Worm (Caenorhabditis elegans) whole organism, L4 larva: ENCODE results near the gene gcst-1.

Experiments used
- D1046.2 ChIP-seq: fragments of 200-800 bp; sonication (Bioruptor generic); IDR thresholded peaks from 2 replicates; pipeline ENCODE4 v1.3.6; 2022; ENCODE audit warnings: missing genetic modification characterization, missing compliant biosample characterization
- F10B5.3 ChIP-seq: sonication (generic microtip); optimal IDR thresholded peaks from 2 replicates; lab custom pipeline; 2016; ENCODE audit warnings: mild to moderate bottlenecking, missing genetic modification characterization, missing compliant biosample characterization
- F44E2.7 ChIP-seq: fragments of 200-800 bp; sonication (Bioruptor generic); IDR thresholded peaks from 2 replicates; pipeline ENCODE4 v2.1.2; 2022; ENCODE audit warnings: missing genetic modification characterization, missing compliant biosample characterization
- T26A8.4 ChIP-seq: fragments of 200-800 bp; sonication (Bioruptor generic); IDR thresholded peaks from 2 replicates; pipeline ENCODE4 v1.3.6; 2022; ENCODE audit warnings: missing genetic modification characterization, missing compliant biosample characterization
- aha-1 ChIP-seq: fragments of 150-350 bp; peaks from one replicate; lab custom pipeline; 2014; ENCODE audit warnings: missing biosample characterization, missing genetic modification characterization
- ama-1 ChIP-seq: fragments of 150-350 bp; optimal IDR thresholded peaks from 2 replicates; lab custom pipeline; 2014; ENCODE audit warnings: inconsistent platforms, mixed read lengths
- arid-1 ChIP-seq: fragments of 200-800 bp; sonication (Bioruptor generic); conservative IDR thresholded peaks from 2 replicates; pipeline ENCODE4 v1.3.6; 2022; ENCODE audit warnings: missing genetic modification reagents, missing genetic modification characterization, missing compliant biosample characterization
- ceh-20 ChIP-seq: fragments of 200-800 bp; sonication (Bioruptor generic); IDR thresholded peaks from 2 replicates; pipeline ENCODE4 v1.3.6; 2022; ENCODE audit warnings: missing genetic modification reagents, missing genetic modification characterization, missing compliant biosample characterization
- ceh-32 ChIP-seq: sonication (generic microtip); optimal IDR thresholded peaks from 2 replicates; lab custom pipeline; 2016; ENCODE audit warnings: mild to moderate bottlenecking, missing genetic modification characterization, missing compliant biosample characterization; ENCODE audit not compliant: poor library complexity
- ceh-44 ChIP-seq: fragments of 200-800 bp; sonication (Bioruptor generic); IDR thresholded peaks from 2 replicates; pipeline ENCODE4 v1.3.6; 2022; ENCODE audit warnings: missing genetic modification reagents, missing genetic modification characterization, missing compliant biosample characterization
- ces-1 ChIP-seq: fragments of 150-350 bp; sonication (generic microtip); optimal IDR thresholded peaks from 4 replicates; lab custom pipeline; 2014; ENCODE audit warnings: missing biosample characterization, missing genetic modification reagents, missing genetic modification characterization
- cey-2 ChIP-seq: sonication (generic microtip); optimal IDR thresholded peaks from 3 replicates; lab custom pipeline; 2017; ENCODE audit warnings: missing genetic modification characterization, mild to moderate bottlenecking, missing compliant biosample characterization, antibody characterized with exemption, borderline replicate concordance; ENCODE audit not compliant: insufficient read depth
- daf-19 ChIP-seq: fragments of 200-800 bp; sonication (Bioruptor generic); conservative IDR thresholded peaks from 2 replicates; pipeline ENCODE4 v1.3.6; 2022; ENCODE audit warnings: missing genetic modification characterization, missing compliant biosample characterization
- daf-8 ChIP-seq: fragments of 200-800 bp; sonication (Bioruptor generic); IDR thresholded peaks from 2 replicates; pipeline ENCODE4 v1.3.6; 2022; ENCODE audit warnings: missing genetic modification characterization, missing compliant biosample characterization
- dmd-6 ChIP-seq: fragments of 200-800 bp; sonication (Bioruptor generic); IDR thresholded peaks from 2 replicates; pipeline ENCODE4 v1.3.6; 2022; ENCODE audit warnings: missing genetic modification reagents, missing genetic modification characterization, missing compliant biosample characterization
- dmd-8 ChIP-seq: fragments of 200-800 bp; sonication (Bioruptor generic); IDR thresholded peaks from 2 replicates; pipeline ENCODE4 v1.3.6; 2022; ENCODE audit warnings: missing genetic modification characterization, missing compliant biosample characterization
- dmd-9 ChIP-seq: fragments of 200-800 bp; sonication (Bioruptor generic); IDR thresholded peaks from 2 replicates; pipeline ENCODE4 v1.3.6; 2022; ENCODE audit warnings: missing genetic modification reagents, missing genetic modification characterization, missing compliant biosample characterization
- duxl-1 ChIP-seq: sonication (generic microtip); optimal IDR thresholded peaks from 2 replicates; lab custom pipeline; 2016; ENCODE audit warnings: mild to moderate bottlenecking, missing genetic modification characterization, moderate library complexity, missing compliant biosample characterization; ENCODE audit not compliant: poor library complexity
- egl-27 ChIP-seq: sonication (generic microtip); optimal IDR thresholded peaks from 3 replicates; lab custom pipeline; 2017; ENCODE audit warnings: missing biosample characterization, missing genetic modification reagents, missing genetic modification characterization
- egl-43 ChIP-seq: fragments of 200-800 bp; sonication (Bioruptor generic); IDR thresholded peaks from 2 replicates; pipeline ENCODE4 v1.3.6; 2022; ENCODE audit warnings: missing genetic modification reagents, missing genetic modification characterization, missing compliant biosample characterization
- fos-1 ChIP-seq: fragments of 150-350 bp; optimal IDR thresholded peaks from 2 replicates; lab custom pipeline; 2014; ENCODE audit warnings: missing biosample characterization, missing genetic modification characterization
- gei-8 ChIP-seq: fragments of 200-800 bp; sonication (Bioruptor generic); optimal IDR thresholded peaks from 2 replicates; lab custom pipeline; 2018; ENCODE audit warnings: mild to moderate bottlenecking, missing genetic modification characterization, missing compliant biosample characterization
- hmg-1.1 ChIP-seq: fragments of 200-800 bp; sonication (Bioruptor generic); IDR thresholded peaks from 2 replicates; pipeline ENCODE4 v1.3.6; 2022; ENCODE audit warnings: missing genetic modification reagents, missing genetic modification characterization, missing compliant biosample characterization
- lin-1 ChIP-seq: fragments of 200-800 bp; sonication (Bioruptor generic); IDR thresholded peaks from 2 replicates; pipeline ENCODE4 v1.3.6; 2022; ENCODE audit warnings: missing genetic modification reagents, missing genetic modification characterization, missing compliant biosample characterization
- lin-13 ChIP-seq: fragments of 150-350 bp; optimal IDR thresholded peaks from 2 replicates; lab custom pipeline; 2014; ENCODE audit warnings: missing biosample characterization, missing genetic modification reagents, missing genetic modification characterization
- lin-29 ChIP-seq: fragments of 200-800 bp; sonication (Bioruptor generic); IDR thresholded peaks from 2 replicates; pipeline ENCODE4 v1.3.6; 2022; ENCODE audit warnings: missing genetic modification reagents, missing genetic modification characterization, missing compliant biosample characterization
- lin-38 ChIP-seq: fragments of 200-800 bp; sonication (Bioruptor generic); IDR thresholded peaks from 2 replicates; pipeline ENCODE4 v1.3.6; 2022; ENCODE audit warnings: missing genetic modification reagents, missing genetic modification characterization, missing compliant biosample characterization
- lir-3 ChIP-seq: sonication (generic microtip); optimal IDR thresholded peaks from 2 replicates; lab custom pipeline; 2016; ENCODE audit warnings: mild to moderate bottlenecking, missing genetic modification characterization, missing compliant biosample characterization
- madf-5 ChIP-seq, 2 experiments: fragments of 200-800 bp; sonication (Bioruptor generic); IDR thresholded peaks; 2 replicates each; pipeline ENCODE4 v1.3.6; 2022; ENCODE audit warnings: missing compliant biosample characterization in 2 of 2, missing genetic modification characterization in 2 of 2
- madf-9 ChIP-seq: fragments of 200-800 bp; sonication (Bioruptor generic); conservative IDR thresholded peaks from 2 replicates; pipeline ENCODE4 v1.3.6; 2022; ENCODE audit warnings: missing genetic modification reagents, missing genetic modification characterization, missing compliant biosample characterization
- mep-1 ChIP-seq: fragments of 150-350 bp; sonication (generic microtip); optimal IDR thresholded peaks from 3 replicates; lab custom pipeline; 2014; ENCODE audit warnings: missing biosample characterization, missing genetic modification characterization
- mes-2 ChIP-seq: sonication (generic microtip); optimal IDR thresholded peaks from 2 replicates; lab custom pipeline; 2016; ENCODE audit warnings: missing genotype, mild to moderate bottlenecking, missing genetic modification characterization, missing compliant biosample characterization; ENCODE audit not compliant: poor library complexity, severe bottlenecking
- mxl-3 ChIP-seq: fragments of 200-800 bp; sonication (Bioruptor generic); optimal IDR thresholded peaks from 2 replicates; lab custom pipeline; 2018; ENCODE audit warnings: mild to moderate bottlenecking, missing genetic modification characterization, missing compliant biosample characterization
- nhr-111 ChIP-seq: fragments of 200-800 bp; sonication (Bioruptor generic); optimal IDR thresholded peaks from 2 replicates; lab custom pipeline; 2018; ENCODE audit warnings: mild to moderate bottlenecking, missing genetic modification characterization, missing compliant biosample characterization
- nhr-237 ChIP-seq: sonication (generic microtip); optimal IDR thresholded peaks from 2 replicates; lab custom pipeline; 2017; ENCODE audit warnings: missing biosample characterization, missing genetic modification characterization
- nhr-25 ChIP-seq: sonication (generic microtip); optimal IDR thresholded peaks from 2 replicates; lab custom pipeline; 2017; ENCODE audit warnings: missing genetic modification characterization, mild to moderate bottlenecking, missing compliant biosample characterization, antibody characterized with exemption, moderate library complexity, borderline replicate concordance; ENCODE audit not compliant: insufficient read depth
- nhr-28 ChIP-seq: fragments of 150-350 bp; optimal IDR thresholded peaks from 2 replicates; lab custom pipeline; 2014; ENCODE audit warnings: missing biosample characterization, missing genetic modification characterization
- nhr-42 ChIP-seq: fragments of 200-800 bp; sonication (Bioruptor generic); IDR thresholded peaks from 2 replicates; pipeline ENCODE4 v1.3.6; 2022; ENCODE audit warnings: missing genetic modification characterization, missing compliant biosample characterization
- nhr-6 ChIP-seq: fragments of 150-350 bp; optimal IDR thresholded peaks from 2 replicates; lab custom pipeline; 2014; ENCODE audit warnings: missing biosample characterization, missing genetic modification characterization
- nhr-76 ChIP-seq: fragments of 150-350 bp; optimal IDR thresholded peaks from 2 replicates; lab custom pipeline; 2014; ENCODE audit warnings: missing biosample characterization, missing genetic modification characterization
- php-3 ChIP-seq: fragments of 200-800 bp; sonication (Bioruptor generic); IDR thresholded peaks from 2 replicates; pipeline ENCODE4 v1.3.6; 2022; ENCODE audit warnings: missing genetic modification reagents, missing genetic modification characterization, missing compliant biosample characterization
- rbr-2 ChIP-seq: sonication (generic microtip); optimal IDR thresholded peaks from 2 replicates; lab custom pipeline; 2016; ENCODE audit warnings: missing genotype, missing genetic modification characterization, missing compliant biosample characterization
- saeg-2 ChIP-seq: fragments of 200-800 bp; sonication (Bioruptor generic); IDR thresholded peaks from 2 replicates; pipeline ENCODE4 v1.3.6; 2022; ENCODE audit warnings: missing genetic modification reagents, missing genetic modification characterization, missing compliant biosample characterization
- set-16 ChIP-seq: fragments of 200-800 bp; sonication (Bioruptor generic); IDR thresholded peaks from 2 replicates; pipeline ENCODE4 v1.3.6; 2022; ENCODE audit warnings: missing genetic modification reagents, missing genetic modification characterization, missing compliant biosample characterization
- skn-1 ChIP-seq: fragments of 150-350 bp; optimal IDR thresholded peaks from 2 replicates; lab custom pipeline; 2014; ENCODE audit warnings: missing biosample characterization, missing genetic modification characterization
- snpc-4 ChIP-seq: fragments of 150-350 bp; optimal IDR thresholded peaks from 2 replicates; lab custom pipeline; 2014; ENCODE audit warnings: missing biosample characterization, missing genetic modification characterization
- spr-3 ChIP-seq: fragments of 200-800 bp; sonication (Bioruptor generic); optimal IDR thresholded peaks from 2 replicates; lab custom pipeline; 2018; ENCODE audit warnings: mild to moderate bottlenecking, missing genetic modification characterization, missing compliant biosample characterization
- tag-97 ChIP-seq: fragments of 200-800 bp; sonication (Bioruptor generic); IDR thresholded peaks from 2 replicates; pipeline ENCODE4 v1.3.6; 2022; ENCODE audit warnings: missing genetic modification characterization, missing compliant biosample characterization
- unc-62 ChIP-seq, 3 experiments: fragments of 150-350 bp in 1 of 3; sonication (generic microtip); optimal IDR thresholded peaks in 2 of 3; peaks in 1 of 3; 1 replicate in 1 of 3; 2 replicates in 2 of 3; lab custom pipeline; 2014 to 2017; ENCODE audit warnings: missing biosample characterization in 3 of 3, missing genetic modification characterization in 3 of 3, missing genetic modification reagents in 3 of 3, missing genotype in 1 of 3
- vab-7 ChIP-seq: fragments of 200-800 bp; sonication (Bioruptor generic); IDR thresholded peaks from 2 replicates; pipeline ENCODE4 v1.3.6; 2022; ENCODE audit warnings: missing genetic modification reagents, missing genetic modification characterization, missing compliant biosample characterization
- zag-1 ChIP-seq: fragments of 150-350 bp; optimal IDR thresholded peaks from 2 replicates; lab custom pipeline; 2014; ENCODE audit warnings: missing biosample characterization, missing genetic modification characterization
- zip-2 ChIP-seq: fragments of 150-350 bp; optimal IDR thresholded peaks from 2 replicates; lab custom pipeline; 2014; ENCODE audit warnings: missing biosample characterization, missing genetic modification characterization

gcst-1 gene

DNA sequence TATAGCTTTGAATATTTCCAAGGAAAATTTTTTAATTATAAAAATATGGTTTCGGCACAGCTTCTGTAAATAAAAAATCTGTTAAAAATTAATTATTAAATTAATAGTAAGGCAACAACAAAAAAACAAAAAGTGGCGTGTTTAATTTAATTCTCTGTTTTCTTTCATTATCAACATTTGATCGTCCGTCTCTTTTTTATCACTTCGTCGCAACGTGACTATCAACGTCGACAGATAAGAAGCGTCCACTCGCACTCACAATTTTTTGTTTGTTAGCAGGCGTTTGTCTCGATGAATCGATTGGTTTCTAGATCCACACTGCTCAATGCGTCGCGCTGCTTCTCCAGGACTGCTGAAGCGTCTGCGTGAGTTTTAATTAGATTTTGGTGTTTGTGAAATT lies at the start of gene gcst-1:
Gene gcst-1 (plus strand): TSS at position 277 of the 400 bp plus-strand sequence.
- no peak for TF ChIP-seq nhr-76 (tag; lab: Kevin White, UChicago)
- TF ChIP-seq arid-1 (GFP tag; lab: Robert Waterston, UW), result no peak
- no peak for TF ChIP-seq set-16
- TF ChIP-seq nhr-237 (tag; lab: Kevin White, UChicago), result no peak
- TF ChIP-seq ceh-32 (tag; lab: Kevin White, UChicago), result no peak
- no peak for TF ChIP-seq ceh-44 (GFP tag; lab: Robert Waterston, UW)
- TF ChIP-seq zip-2 (tag; lab: Kevin White, UChicago), result no peak
- no peak for TF ChIP-seq snpc-4
- TF ChIP-seq madf-5 (GFP tag; IDR thresholded peaks at IDR 0.05; lab: Robert Waterston, UW), result no peak
- no peak for TF ChIP-seq aha-1
- no peak for TF ChIP-seq lin-29
- TF ChIP-seq D1046.2 (GFP tag; lab: Robert Waterston, UW), result no peak
- no peak for TF ChIP-seq ces-1 (GFP tag; lab: Kevin White, UChicago)
- peak; percentile 62; the same call in 1 of the 2 replicates for TF ChIP-seq php-3 (GFP tag; lab: Robert Waterston, UW)
- no peak for TF ChIP-seq spr-3
- no peak for TF ChIP-seq nhr-6 (tag; lab: Kevin White, UChicago)
- no peak for TF ChIP-seq duxl-1
- no peak for TF ChIP-seq mep-1 (tag; lab: Kevin White, UChicago)
- no peak for TF ChIP-seq vab-7 (GFP tag; lab: Robert Waterston, UW)
- no peak for TF ChIP-seq lin-38 (GFP tag; lab: Robert Waterston, UW)
- TF ChIP-seq tag-97 (GFP tag; lab: Robert Waterston, UW), result no peak
- no peak for TF ChIP-seq egl-27 (tag; lab: Kevin White, UChicago)
- no peak for TF ChIP-seq mes-2 (tag; lab: Kevin White, UChicago)
- no peak for TF ChIP-seq rbr-2 (tag; lab: Kevin White, UChicago)
- no peak for TF ChIP-seq lir-3
- TF ChIP-seq dmd-8, result no peak
- no peak for TF ChIP-seq saeg-2 (GFP tag; lab: Robert Waterston, UW)
- no peak for TF ChIP-seq fos-1 (tag; lab: Kevin White, UChicago)
- peak; percentile 72 for TF ChIP-seq mxl-3 (GFP tag; lab: Kevin White, UChicago)
- no peak for TF ChIP-seq egl-43 (GFP tag; lab: Robert Waterston, UW)
- no peak for TF ChIP-seq daf-19 (GFP tag; lab: Robert Waterston, UW)
- TF ChIP-seq nhr-28 (tag; lab: Kevin White, UChicago), result peak; percentile 80
- TF ChIP-seq ceh-20 (GFP tag; lab: Robert Waterston, UW), result no peak
- TF ChIP-seq cey-2, result no peak
- no peak for TF ChIP-seq gei-8
- no peak for TF ChIP-seq madf-9 (GFP tag; lab: Robert Waterston, UW)
- no peak for TF ChIP-seq nhr-111 (GFP tag; lab: Kevin White, UChicago)
- no peak for TF ChIP-seq zag-1 (tag; lab: Kevin White, UChicago)
- peak; percentile 83 for TF ChIP-seq dmd-6 (GFP tag; lab: Robert Waterston, UW)
- no peak for TF ChIP-seq unc-62 (GFP tag; optimal IDR thresholded peaks at IDR 0.05 in 1 of 2; lab: Kevin White, UChicago)
- no peak for TF ChIP-seq unc-62 (tag; optimal IDR thresholded peaks at IDR 0.05; lab: Kevin White, UChicago)
- TF ChIP-seq dmd-9, result no peak
- TF ChIP-seq hmg-1.1 (GFP tag; lab: Robert Waterston, UW), result no peak
- no peak for TF ChIP-seq daf-8 (GFP tag; lab: Robert Waterston, UW)
- peak; percentile 33; the same call in 1 of the 2 replicates for TF ChIP-seq lin-1 (GFP tag; lab: Robert Waterston, UW)
- TF ChIP-seq T26A8.4, result no peak
- peak; percentile 54 for TF ChIP-seq ama-1 (lab: Kevin White, UChicago)
- peak; percentile 12 for TF ChIP-seq F10B5.3
- no peak for TF ChIP-seq lin-13 (GFP tag; lab: Kevin White, UChicago)
- TF ChIP-seq nhr-42 (GFP tag; lab: Robert Waterston, UW), result no peak
- TF ChIP-seq skn-1 (tag; lab: Kevin White, UChicago), result no peak
- TF ChIP-seq nhr-25 (tag; lab: Kevin White, UChicago), result no peak
- TF ChIP-seq F44E2.7 (GFP tag; lab: Robert Waterston, UW), result no peak
